Fruit fly (Drosophila melanogaster) Kc167 (cell line): ENCODE results near the gene CG31055.

ENCODE experiments used
- Myc ChIP-seq: fragments of >200 bp; optimal IDR thresholded peaks from 2 replicates; lab custom pipeline; 2017; ENCODE audit warnings: missing external identifiers
- h ChIP-seq: fragments of >200 bp; optimal IDR thresholded peaks from 3 replicates; lab custom pipeline; 2018; ENCODE audit warnings: missing external identifiers
- ttk ChIP-seq: sonication (Bioruptor generic); optimal IDR thresholded peaks from 2 replicates; lab custom pipeline; 2017; ENCODE audit warnings: missing external identifiers

DNA sequence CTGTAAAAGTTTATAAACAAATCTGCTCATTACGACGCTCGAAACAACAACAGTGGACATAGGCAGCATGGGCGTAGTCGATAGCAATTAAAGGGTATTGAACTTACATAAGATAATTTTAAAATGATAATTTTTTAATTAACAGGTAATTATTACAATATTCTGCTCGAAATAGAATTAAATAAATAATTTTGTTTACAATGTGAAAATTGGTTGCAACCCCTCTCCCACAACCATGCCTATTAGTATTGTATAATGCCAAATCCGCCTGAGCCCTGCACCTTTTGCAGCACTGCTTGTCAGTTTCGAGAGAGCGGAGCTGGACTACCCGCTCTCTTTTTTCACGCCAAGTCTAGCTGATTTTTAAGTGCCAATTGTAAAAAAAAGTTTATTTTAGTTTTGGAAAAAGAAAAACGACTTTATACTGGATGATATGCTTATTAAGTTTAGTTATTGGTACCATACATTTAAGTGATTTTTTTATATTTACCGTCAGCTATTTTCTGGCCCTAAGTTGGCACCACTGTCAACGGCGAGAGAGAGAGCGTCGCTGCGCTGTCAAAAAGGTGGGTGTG lies 51.8 kb downstream of the CG31055 start, which contains the start of the genes CG5611 and Mtl:
- TF ChIP-seq ttk = no peak
- TF ChIP-seq Myc = no peak
- no peak for TF ChIP-seq h (lab: Kevin White, UChicago)
